Worm (Caenorhabditis elegans) whole organism, L4 larva: ENCODE measurements around the gene frm-7.
A peak's percentile ranks its signal among the peaks of the same experiment; 100 is the strongest.

Experiments
- F10B5.3 ChIP-seq: sonication (generic microtip); optimal IDR thresholded peaks from 2 replicates; lab custom pipeline; 2016; ENCODE audit warnings: mild to moderate bottlenecking, missing genetic modification characterization, missing compliant biosample characterization
- F26F4.8 ChIP-seq: fragments of 200-800 bp; sonication (Bioruptor generic); conservative IDR thresholded peaks from 2 replicates; pipeline ENCODE4 v1.3.6; 2022; ENCODE audit warnings: missing genetic modification characterization, missing compliant biosample characterization
- F49E8.2 ChIP-seq: sonication (generic microtip); optimal IDR thresholded peaks from 2 replicates; lab custom pipeline; 2016; ENCODE audit warnings: missing compliant biosample characterization, mild to moderate bottlenecking, missing genetic modification characterization, borderline replicate concordance
- T26A8.4 ChIP-seq: fragments of 200-800 bp; sonication (Bioruptor generic); IDR thresholded peaks from 2 replicates; pipeline ENCODE4 v1.3.6; 2022; ENCODE audit warnings: missing genetic modification characterization, missing compliant biosample characterization
- Y105C5A.15 ChIP-seq: fragments of 200-800 bp; sonication (Bioruptor generic); IDR thresholded peaks from 2 replicates; pipeline ENCODE4 v1.3.6; 2022; ENCODE audit warnings: missing genetic modification characterization, missing compliant biosample characterization
- ZK337.2 ChIP-seq: fragments of 200-800 bp; sonication (Bioruptor generic); IDR thresholded peaks from 2 replicates; pipeline ENCODE4 v1.3.6; 2022; ENCODE audit warnings: missing genetic modification reagents, missing genetic modification characterization, missing compliant biosample characterization
- aly-2 ChIP-seq: sonication (generic microtip); optimal IDR thresholded peaks from 2 replicates; lab custom pipeline; 2018; ENCODE audit warnings: missing biosample characterization, missing genetic modification characterization
- arid-1 ChIP-seq: fragments of 200-800 bp; sonication (Bioruptor generic); conservative IDR thresholded peaks from 2 replicates; pipeline ENCODE4 v1.3.6; 2022; ENCODE audit warnings: missing genetic modification reagents, missing genetic modification characterization, missing compliant biosample characterization
- ceh-44 ChIP-seq: fragments of 200-800 bp; sonication (Bioruptor generic); IDR thresholded peaks from 2 replicates; pipeline ENCODE4 v1.3.6; 2022; ENCODE audit warnings: missing genetic modification reagents, missing genetic modification characterization, missing compliant biosample characterization
- ceh-62 ChIP-seq: sonication (generic microtip); optimal IDR thresholded peaks from 2 replicates; lab custom pipeline; 2017; ENCODE audit warnings: missing biosample characterization, missing genetic modification characterization
- ceh-82 ChIP-seq: sonication (generic microtip); optimal IDR thresholded peaks from 2 replicates; lab custom pipeline; 2017; ENCODE audit warnings: missing biosample characterization, missing genetic modification characterization
- ces-1 ChIP-seq: fragments of 150-350 bp; sonication (generic microtip); optimal IDR thresholded peaks from 4 replicates; lab custom pipeline; 2014; ENCODE audit warnings: missing biosample characterization, missing genetic modification reagents, missing genetic modification characterization
- ctbp-1 ChIP-seq: fragments of 200-800 bp; sonication (Bioruptor generic); IDR thresholded peaks from 2 replicates; pipeline ENCODE4 v1.3.6; 2022; ENCODE audit warnings: missing genetic modification reagents, missing genetic modification characterization, missing compliant biosample characterization
- daf-16 ChIP-seq, 3 experiments: sonication (generic microtip); optimal IDR thresholded peaks; 2 replicates each; lab custom pipeline; 2016 to 2017; ENCODE audit warnings: missing genetic modification characterization in 3 of 3, missing genetic modification reagents in 3 of 3, mild to moderate bottlenecking in 2 of 3, missing compliant biosample characterization in 2 of 3, missing biosample characterization in 1 of 3, moderate library complexity in 1 of 3
- dmd-8 ChIP-seq: fragments of 200-800 bp; sonication (Bioruptor generic); IDR thresholded peaks from 2 replicates; pipeline ENCODE4 v1.3.6; 2022; ENCODE audit warnings: missing genetic modification characterization, missing compliant biosample characterization
- dmd-9 ChIP-seq: fragments of 200-800 bp; sonication (Bioruptor generic); IDR thresholded peaks from 2 replicates; pipeline ENCODE4 v1.3.6; 2022; ENCODE audit warnings: missing genetic modification reagents, missing genetic modification characterization, missing compliant biosample characterization
- dve-1 ChIP-seq: sonication (generic microtip); optimal IDR thresholded peaks from 2 replicates; lab custom pipeline; 2017; ENCODE audit warnings: antibody characterized with exemption, mild to moderate bottlenecking, missing genetic modification characterization, missing compliant biosample characterization; ENCODE audit not compliant: insufficient read depth
- egl-27 ChIP-seq: sonication (generic microtip); optimal IDR thresholded peaks from 3 replicates; lab custom pipeline; 2017; ENCODE audit warnings: missing biosample characterization, missing genetic modification reagents, missing genetic modification characterization
- hif-1 ChIP-seq, 2 experiments: sonication (generic microtip); optimal IDR thresholded peaks; 2 replicates each; lab custom pipeline; 2016 to 2017; ENCODE audit warnings: missing compliant biosample characterization in 2 of 2, missing genetic modification characterization in 2 of 2, missing genetic modification reagents in 2 of 2, missing genotype in 2 of 2, mild to moderate bottlenecking in 1 of 2
- hlh-30 ChIP-seq: sonication (generic microtip); optimal IDR thresholded peaks from 2 replicates; lab custom pipeline; 2017; ENCODE audit warnings: antibody characterized with exemption, mild to moderate bottlenecking, missing genetic modification characterization, missing compliant biosample characterization; ENCODE audit not compliant: insufficient read depth
- hmg-1.1 ChIP-seq: fragments of 200-800 bp; sonication (Bioruptor generic); IDR thresholded peaks from 2 replicates; pipeline ENCODE4 v1.3.6; 2022; ENCODE audit warnings: missing genetic modification reagents, missing genetic modification characterization, missing compliant biosample characterization
- lin-1 ChIP-seq: fragments of 200-800 bp; sonication (Bioruptor generic); IDR thresholded peaks from 2 replicates; pipeline ENCODE4 v1.3.6; 2022; ENCODE audit warnings: missing genetic modification reagents, missing genetic modification characterization, missing compliant biosample characterization
- lin-15B ChIP-seq: fragments of 150-350 bp; sonication (generic microtip); optimal IDR thresholded peaks from 3 replicates; lab custom pipeline; 2014; ENCODE audit warnings: missing biosample characterization, missing genetic modification characterization
- lir-3 ChIP-seq: sonication (generic microtip); optimal IDR thresholded peaks from 2 replicates; lab custom pipeline; 2016; ENCODE audit warnings: mild to moderate bottlenecking, missing genetic modification characterization, missing compliant biosample characterization
- lsy-2 ChIP-seq, 2 experiments: fragments of 150-350 bp in 1 of 2; sonication (generic microtip) in 1 of 2; optimal IDR thresholded peaks; 2 replicates each; lab custom pipeline; 2014 to 2017; ENCODE audit warnings: missing biosample characterization in 2 of 2, missing genetic modification characterization in 2 of 2
- mes-2 ChIP-seq: sonication (generic microtip); optimal IDR thresholded peaks from 2 replicates; lab custom pipeline; 2016; ENCODE audit warnings: missing genotype, mild to moderate bottlenecking, missing genetic modification characterization, missing compliant biosample characterization; ENCODE audit not compliant: poor library complexity, severe bottlenecking
- nhr-237 ChIP-seq: sonication (generic microtip); optimal IDR thresholded peaks from 2 replicates; lab custom pipeline; 2017; ENCODE audit warnings: missing biosample characterization, missing genetic modification characterization
- nhr-28 ChIP-seq: fragments of 150-350 bp; optimal IDR thresholded peaks from 2 replicates; lab custom pipeline; 2014; ENCODE audit warnings: missing biosample characterization, missing genetic modification characterization
- nhr-42 ChIP-seq: fragments of 200-800 bp; sonication (Bioruptor generic); IDR thresholded peaks from 2 replicates; pipeline ENCODE4 v1.3.6; 2022; ENCODE audit warnings: missing genetic modification characterization, missing compliant biosample characterization
- pha-4 ChIP-seq, 2 experiments: fragments of 150-350 bp in 1 of 2; fragments of 200-800 bp in 1 of 2; sonication (Bioruptor generic) in 1 of 2; IDR thresholded peaks in 1 of 2; optimal IDR thresholded peaks in 1 of 2; 2 replicates each; pipeline versions ENCODE4 v1.3.6 to Lab custom; 2014 to 2022; ENCODE audit warnings: missing genetic modification characterization in 2 of 2, missing genetic modification reagents in 2 of 2, missing biosample characterization in 1 of 2, missing compliant biosample characterization in 1 of 2
- php-3 ChIP-seq: fragments of 200-800 bp; sonication (Bioruptor generic); IDR thresholded peaks from 2 replicates; pipeline ENCODE4 v1.3.6; 2022; ENCODE audit warnings: missing genetic modification reagents, missing genetic modification characterization, missing compliant biosample characterization
- rbr-2 ChIP-seq: sonication (generic microtip); optimal IDR thresholded peaks from 2 replicates; lab custom pipeline; 2016; ENCODE audit warnings: missing genotype, missing genetic modification characterization, missing compliant biosample characterization
- sdz-12 ChIP-seq: fragments of 200-800 bp; sonication (Bioruptor generic); optimal IDR thresholded peaks from 2 replicates; lab custom pipeline; 2018; ENCODE audit warnings: mild to moderate bottlenecking, missing genetic modification characterization, missing compliant biosample characterization
- set-16 ChIP-seq: fragments of 200-800 bp; sonication (Bioruptor generic); IDR thresholded peaks from 2 replicates; pipeline ENCODE4 v1.3.6; 2022; ENCODE audit warnings: missing genetic modification reagents, missing genetic modification characterization, missing compliant biosample characterization
- skn-1 ChIP-seq: fragments of 150-350 bp; optimal IDR thresholded peaks from 2 replicates; lab custom pipeline; 2014; ENCODE audit warnings: missing biosample characterization, missing genetic modification characterization
- snpc-1.2 ChIP-seq: fragments of 200-800 bp; sonication (Bioruptor generic); IDR thresholded peaks from 2 replicates; pipeline ENCODE4 v1.3.6; 2022; ENCODE audit warnings: missing genetic modification reagents, missing genetic modification characterization, missing compliant biosample characterization
- snpc-4 ChIP-seq: fragments of 150-350 bp; optimal IDR thresholded peaks from 2 replicates; lab custom pipeline; 2014; ENCODE audit warnings: missing biosample characterization, missing genetic modification characterization
- spr-3 ChIP-seq: fragments of 200-800 bp; sonication (Bioruptor generic); optimal IDR thresholded peaks from 2 replicates; lab custom pipeline; 2018; ENCODE audit warnings: mild to moderate bottlenecking, missing genetic modification characterization, missing compliant biosample characterization
- unc-62 ChIP-seq, 3 experiments: fragments of 150-350 bp in 1 of 3; sonication (generic microtip); optimal IDR thresholded peaks in 2 of 3; peaks in 1 of 3; 1 replicate in 1 of 3; 2 replicates in 2 of 3; lab custom pipeline; 2014 to 2017; ENCODE audit warnings: missing biosample characterization in 3 of 3, missing genetic modification characterization in 3 of 3, missing genetic modification reagents in 3 of 3, missing genotype in 1 of 3
- zag-1 ChIP-seq: fragments of 150-350 bp; optimal IDR thresholded peaks from 2 replicates; lab custom pipeline; 2014; ENCODE audit warnings: missing biosample characterization, missing genetic modification characterization
- zfp-2 ChIP-seq: sonication (generic microtip); optimal IDR thresholded peaks from 2 replicates; lab custom pipeline; 2016; ENCODE audit warnings: mild to moderate bottlenecking, missing genetic modification characterization, missing compliant biosample characterization
- zfp-3 ChIP-seq: fragments of 200-800 bp; sonication (Bioruptor generic); conservative IDR thresholded peaks from 2 replicates; pipeline ENCODE4 v1.3.6; 2022; ENCODE audit warnings: missing genetic modification reagents, missing genetic modification characterization, missing compliant biosample characterization

The frm-7 gene

ce11 chrV:12320274-12320839 is 18.1 kb downstream of the frm-7 start (continued):
- TF ChIP-seq ceh-62 (tag; lab: Kevin White, UChicago) = no peak
- no peak for TF ChIP-seq dmd-8 (GFP tag; lab: Robert Waterston, UW)
- TF ChIP-seq ces-1 (GFP tag; lab: Kevin White, UChicago) = no peak
- TF ChIP-seq php-3 (GFP tag; lab: Robert Waterston, UW) = no peak
- TF ChIP-seq lin-15B (tag; lab: Kevin White, UChicago) = no peak
- TF ChIP-seq ceh-44 (GFP tag; lab: Robert Waterston, UW) = no peak
- peak; percentile 32 for TF ChIP-seq arid-1 (GFP tag; lab: Robert Waterston, UW)
- TF ChIP-seq sdz-12 (GFP tag; lab: Kevin White, UChicago) = peak; percentile 10
- TF ChIP-seq mes-2 = peak; percentile 22
- no peak for TF ChIP-seq lin-1 (GFP tag; lab: Robert Waterston, UW)
- no peak for TF ChIP-seq hlh-30 (tag; lab: Kevin White, UChicago)
- TF ChIP-seq zfp-3 (GFP tag; lab: Robert Waterston, UW) = peak; percentile 42; the same call in 1 of the 2 replicates
- 0 out of 2 replicates have a peak, but pooled peaks have one; percentile 9 for TF ChIP-seq hmg-1.1 (GFP tag; lab: Robert Waterston, UW)
- TF ChIP-seq snpc-1.2 (GFP tag; lab: Robert Waterston, UW) = no peak; the same call in 1 of the 2 replicates

- TF ChIP-seq lir-3 (tag; lab: Kevin White, UChicago) (no peak), dve-1 (tag; lab: Kevin White, UChicago) (no peak), spr-3 (GFP tag; lab: Kevin White, UChicago) (no peak), set-16 (GFP tag; lab: Robert Waterston, UW) (peak; percentile 67), egl-27 (tag; lab: Kevin White, UChicago) (no peak), F26F4.8 (GFP tag; lab: Robert Waterston, UW) (0 out of 2 replicates have a peak, but pooled peaks have one; percentile 8), nhr-237 (no peak), hmg-1.1 (GFP tag; lab: Robert Waterston, UW) (0 out of 2 replicates have a peak, but pooled peaks have one; percentile 17), ceh-44 (GFP tag; lab: Robert Waterston, UW) (no peak), T26A8.4 (GFP tag; lab: Robert Waterston, UW) (no peak), Y105C5A.15 (GFP tag; lab: Robert Waterston, UW) (no peak), nhr-42 (no peak), aly-2 (tag; lab: Kevin White, UChicago) (no peak)
These were observed 24.4 kb downstream of the frm-7 start for ce11 chrV:12326638-12327037.

ce11 chrV:12329173-12329572 is 26.9 kb downstream of the frm-7 start:
- TF ChIP-seq F26F4.8 (GFP tag; lab: Robert Waterston, UW) = no peak
- TF ChIP-seq unc-62 (GFP tag; optimal IDR thresholded peaks at IDR 0.05 in 1 of 2; lab: Kevin White, UChicago) = peak in 1 of 2 experiments; percentile 86
- TF ChIP-seq unc-62 (tag; optimal IDR thresholded peaks at IDR 0.05; lab: Kevin White, UChicago) = no peak

ce11 chrV:12331820-12332219 is 29.5 kb downstream of the frm-7 start:
- TF ChIP-seq ctbp-1 (GFP tag; lab: Robert Waterston, UW) (peak; percentile 68; the same call in 1 of the 2 replicates), ZK337.2 (GFP tag; lab: Robert Waterston, UW) (0 out of 2 replicates have a peak, but pooled peaks have one; percentile 22), zag-1 (tag; lab: Kevin White, UChicago) (no peak), lsy-2 (tag; optimal IDR thresholded peaks at IDR 0.05; lab: Kevin White, UChicago) (peak in 1 of 2 experiments; percentile 40), dmd-9 (GFP tag; lab: Robert Waterston, UW) (0 out of 2 replicates have a peak, but pooled peaks have one; percentile 56), skn-1 (no peak), snpc-4 (tag; lab: Kevin White, UChicago) (no peak), nhr-28 (tag; lab: Kevin White, UChicago) (no peak), F49E8.2 (no peak), Y105C5A.15 (GFP tag; lab: Robert Waterston, UW) (no peak), hif-1 (tag; optimal IDR thresholded peaks at IDR 0.05; lab: Kevin White, UChicago) (peak in 1 of 2 experiments; percentile 24), hlh-30 (tag; lab: Kevin White, UChicago) (peak; percentile 42), F10B5.3 (peak; percentile 3), rbr-2 (tag; lab: Kevin White, UChicago) (no peak), mes-2 (no peak), daf-16 (GFP tag; optimal IDR thresholded peaks at IDR 0.05; lab: Kevin White, UChicago) (peak in 1 of 2 experiments; percentile 18), daf-16 (tag; optimal IDR thresholded peaks at IDR 0.05; lab: Kevin White, UChicago) (no peak), pha-4 (GFP tag; IDR thresholded peaks at IDR 0.05; lab: Robert Waterston, UW) (peak; percentile 44; the same call in 1 of the 2 replicates), pha-4 (tag; optimal IDR thresholded peaks at IDR 0.05; lab: Kevin White, UChicago) (no peak), ceh-82 (no peak), zfp-2 (tag; lab: Kevin White, UChicago) (no peak)
